Fruit fly (Drosophila melanogaster) whole organism, embryonic: ENCODE measurements around the gene Gsc.

ENCODE experiments used
- ATbp ChIP-seq: fragments of 200-800 bp; sonication (Bioruptor generic); optimal IDR thresholded peaks from 2 replicates; lab custom pipeline; 2017; ENCODE audit warnings: missing biosample characterization, mild to moderate bottlenecking, missing genetic modification characterization, missing genetic modification reagents
- B-H1 ChIP-seq: fragments of 200-800 bp; sonication (Bioruptor generic); IDR thresholded peaks from 3 replicates; pipeline ENCODE4 v1.3.6; 2022; ENCODE audit warnings: missing biosample characterization, missing genetic modification characterization
- Bgb ChIP-seq: fragments of 200-800 bp; sonication (Bioruptor generic); IDR thresholded peaks from 2 replicates; pipeline ENCODE4 v1.3.6; 2022; ENCODE audit warnings: missing biosample characterization, missing genetic modification characterization; ENCODE audit not compliant: partially characterized antibody
- Bteb2 ChIP-seq: fragments of 200-800 bp; sonication (Bioruptor generic); optimal IDR thresholded peaks from 2 replicates; lab custom pipeline; 2016; ENCODE audit warnings: missing biosample characterization, missing genetic modification characterization
- C15 ChIP-seq: fragments of 200-800 bp; sonication (Bioruptor generic); IDR thresholded peaks from 3 replicates; pipeline ENCODE4 v1.3.6; 2022; ENCODE audit warnings: missing biosample characterization, missing genetic modification characterization
- CG10543 ChIP-seq: fragments of 200-800 bp; sonication (Bioruptor generic); optimal IDR thresholded peaks from 3 replicates; lab custom pipeline; 2017; ENCODE audit warnings: missing biosample characterization, mild to moderate bottlenecking, missing genetic modification characterization, moderate library complexity
- CG10565 ChIP-seq: fragments of 200-800 bp; sonication (Bioruptor generic); optimal IDR thresholded peaks from 3 replicates; lab custom pipeline; 2016; ENCODE audit warnings: missing biosample characterization, mild to moderate bottlenecking, missing genetic modification characterization
- CG12071 ChIP-seq: fragments of 200-800 bp; sonication (Bioruptor generic); optimal IDR thresholded peaks from 3 replicates; lab custom pipeline; 2018; ENCODE audit warnings: missing biosample characterization, mild to moderate bottlenecking, missing genetic modification characterization
- CG1233 ChIP-seq: fragments of 200-800 bp; sonication (Bioruptor generic); optimal IDR thresholded peaks from 4 replicates; lab custom pipeline; 2018; ENCODE audit warnings: missing biosample characterization, mild to moderate bottlenecking, missing genetic modification characterization
- CG12391 ChIP-seq: fragments of 200-800 bp; sonication (Bioruptor generic); optimal IDR thresholded peaks from 3 replicates; lab custom pipeline; 2018; ENCODE audit warnings: missing biosample characterization, mild to moderate bottlenecking, missing genetic modification characterization, moderate library complexity
- CG13123 ChIP-seq: fragments of 200-800 bp; sonication (Bioruptor generic); optimal IDR thresholded peaks from 2 replicates; lab custom pipeline; 2016; ENCODE audit warnings: missing biosample characterization, missing genetic modification characterization
- CG14965 ChIP-seq: fragments of 200-800 bp; sonication (Bioruptor generic); optimal IDR thresholded peaks from 2 replicates; lab custom pipeline; 2016; ENCODE audit warnings: missing biosample characterization, missing genetic modification characterization, borderline replicate concordance
- CG15479 ChIP-seq: fragments of 200-800 bp; sonication (Bioruptor generic); optimal IDR thresholded peaks from 3 replicates; lab custom pipeline; 2019; ENCODE audit warnings: missing biosample characterization, mild to moderate bottlenecking, missing genetic modification characterization, moderate library complexity
- CG15696 ChIP-seq: fragments of 200-800 bp; sonication (Bioruptor generic); optimal IDR thresholded peaks from 2 replicates; lab custom pipeline; 2019; ENCODE audit warnings: missing biosample characterization, mild to moderate bottlenecking, missing genetic modification characterization, moderate library complexity
- CG3163 ChIP-seq: fragments of 200-800 bp; sonication (Bioruptor generic); optimal IDR thresholded peaks from 3 replicates; lab custom pipeline; 2016; ENCODE audit warnings: missing biosample characterization, missing genetic modification characterization
- CG6683 ChIP-seq: fragments of 200-800 bp; sonication (Bioruptor generic); optimal IDR thresholded peaks from 2 replicates; lab custom pipeline; 2017; ENCODE audit warnings: missing biosample characterization, mild to moderate bottlenecking, missing genetic modification characterization, missing genetic modification reagents
- CG7745 ChIP-seq: fragments of 200-800 bp; sonication (Bioruptor generic); optimal IDR thresholded peaks from 2 replicates; lab custom pipeline; 2018; ENCODE audit warnings: missing biosample characterization, mild to moderate bottlenecking, missing genetic modification characterization, moderate library complexity
- CG7839 ChIP-seq: fragments of 200-800 bp; sonication (Bioruptor generic); optimal IDR thresholded peaks from 3 replicates; lab custom pipeline; 2018; ENCODE audit warnings: missing biosample characterization, mild to moderate bottlenecking, missing genetic modification characterization, moderate library complexity
- CG8281 ChIP-seq: fragments of 200-800 bp; sonication (Bioruptor generic); optimal IDR thresholded peaks from 2 replicates; lab custom pipeline; 2018; ENCODE audit warnings: missing biosample characterization, mild to moderate bottlenecking, missing genetic modification characterization, moderate library complexity
- CG9817 ChIP-seq: fragments of 200-800 bp; sonication (Bioruptor generic); optimal IDR thresholded peaks from 2 replicates; lab custom pipeline; 2018; ENCODE audit warnings: missing biosample characterization, mild to moderate bottlenecking, missing genetic modification characterization, moderate library complexity
- Dad ChIP-seq: fragments of 200-800 bp; sonication (Bioruptor generic); optimal IDR thresholded peaks from 3 replicates; lab custom pipeline; 2016; ENCODE audit warnings: missing biosample characterization, missing genetic modification characterization
- Dp ChIP-seq: fragments of 200-800 bp; sonication (Bioruptor generic); optimal IDR thresholded peaks from 2 replicates; lab custom pipeline; 2018; ENCODE audit warnings: missing biosample characterization, mild to moderate bottlenecking, missing genetic modification characterization, moderate library complexity
- Fer2 ChIP-seq: fragments of 200-800 bp; sonication (Bioruptor generic); optimal IDR thresholded peaks from 2 replicates; lab custom pipeline; 2018; ENCODE audit warnings: missing biosample characterization, mild to moderate bottlenecking, missing genetic modification characterization, moderate library complexity
- Gug ChIP-seq: fragments of 200-800 bp; sonication (Bioruptor generic); IDR thresholded peaks from 4 replicates; pipeline ENCODE4 v1.3.6; 2022; ENCODE audit warnings: missing biosample characterization, missing genetic modification characterization
- HHEX ChIP-seq: fragments of 200-800 bp; sonication (Bioruptor generic); optimal IDR thresholded peaks from 3 replicates; lab custom pipeline; 2017; ENCODE audit warnings: missing biosample characterization, mild to moderate bottlenecking, missing genetic modification characterization, missing genetic modification reagents
- HLHmδ ChIP-seq: fragments of 200-800 bp; sonication (Bioruptor generic); optimal IDR thresholded peaks from 2 replicates; lab custom pipeline; 2018; ENCODE audit warnings: missing biosample characterization, mild to moderate bottlenecking, missing genetic modification characterization, moderate library complexity
- Hey ChIP-seq: fragments of 200-800 bp; sonication (Bioruptor generic); optimal IDR thresholded peaks from 3 replicates; lab custom pipeline; 2018; ENCODE audit warnings: missing biosample characterization, mild to moderate bottlenecking, missing genetic modification characterization
- Jarid2 ChIP-seq: fragments of 200-800 bp; sonication (Bioruptor generic); optimal IDR thresholded peaks from 3 replicates; lab custom pipeline; 2017; ENCODE audit warnings: mild to moderate bottlenecking, missing biosample characterization, missing genetic modification reagents, missing genetic modification characterization
- Pdp1 ChIP-seq, 2 experiments: fragments of 200-800 bp; sonication (Bioruptor generic); optimal IDR thresholded peaks; 3 replicates each; lab custom pipeline; 2016; ENCODE audit warnings: missing biosample characterization in 2 of 2, missing genetic modification characterization in 2 of 2, mild to moderate bottlenecking in 1 of 2, moderate library complexity in 1 of 2
- Rfx ChIP-seq: fragments of 200-800 bp; sonication (Bioruptor generic); IDR thresholded peaks from 2 replicates; pipeline ENCODE4 v1.3.6; 2022; ENCODE audit warnings: missing biosample characterization, missing genetic modification characterization
- Scr ChIP-seq: fragments of 200-800 bp; sonication (Bioruptor generic); IDR thresholded peaks from 2 replicates; pipeline ENCODE4 v1.3.6; 2022; ENCODE audit warnings: missing biosample characterization, missing genetic modification characterization; ENCODE audit not compliant: partially characterized antibody
- Six4 ChIP-seq: fragments of 200-800 bp; sonication (Bioruptor generic); optimal IDR thresholded peaks from 2 replicates; lab custom pipeline; 2016; ENCODE audit warnings: missing biosample characterization, missing genetic modification characterization
- fd96Cb ChIP-seq: fragments of 200-800 bp; sonication (Bioruptor generic); optimal IDR thresholded peaks from 2 replicates; lab custom pipeline; 2018; ENCODE audit warnings: missing biosample characterization, mild to moderate bottlenecking, missing genetic modification characterization, moderate library complexity
- gcm2 ChIP-seq: fragments of 200-800 bp; sonication (Bioruptor generic); optimal IDR thresholded peaks from 2 replicates; lab custom pipeline; 2016; ENCODE audit warnings: missing biosample characterization, missing genetic modification characterization
- gfzf ChIP-seq: fragments of 200-800 bp; sonication (Bioruptor generic); optimal IDR thresholded peaks from 2 replicates; lab custom pipeline; 2016; ENCODE audit warnings: missing biosample characterization, mild to moderate bottlenecking, missing genetic modification characterization, moderate library complexity
- hbn ChIP-seq: fragments of 200-800 bp; sonication (Bioruptor generic); IDR thresholded peaks from 2 replicates; pipeline ENCODE4 v1.3.6; 2022; ENCODE audit warnings: missing biosample characterization, missing genetic modification characterization; ENCODE audit not compliant: partially characterized antibody
- kah ChIP-seq: fragments of 200-800 bp; sonication (Bioruptor generic); optimal IDR thresholded peaks from 2 replicates; lab custom pipeline; 2018; ENCODE audit warnings: missing biosample characterization, mild to moderate bottlenecking, missing genetic modification characterization
- kay ChIP-seq: fragments of 200-800 bp; sonication (Bioruptor generic); optimal IDR thresholded peaks from 2 replicates; lab custom pipeline; 2016; ENCODE audit warnings: missing biosample characterization, missing genetic modification characterization
- lab ChIP-seq: fragments of 200-800 bp; sonication (Bioruptor generic); optimal IDR thresholded peaks from 3 replicates; lab custom pipeline; 2017; ENCODE audit warnings: missing biosample characterization, missing genetic modification characterization, mild to moderate bottlenecking, moderate library complexity, missing genetic modification reagents
- lilli ChIP-seq: fragments of 200-800 bp; sonication (Bioruptor generic); optimal IDR thresholded peaks from 3 replicates; lab custom pipeline; 2016; ENCODE audit warnings: missing biosample characterization, missing genetic modification characterization
- mam ChIP-seq: fragments of 200-800 bp; sonication (Bioruptor generic); optimal IDR thresholded peaks from 3 replicates; lab custom pipeline; 2016; ENCODE audit warnings: missing biosample characterization, missing genetic modification characterization
- onecut ChIP-seq: fragments of 200-800 bp; sonication (Bioruptor generic); IDR thresholded peaks from 2 replicates; pipeline ENCODE4 v1.3.6; 2022; ENCODE audit warnings: missing biosample characterization, missing genetic modification characterization
- schlank ChIP-seq: fragments of 200-800 bp; sonication (Bioruptor generic); optimal IDR thresholded peaks from 2 replicates; lab custom pipeline; 2018; ENCODE audit warnings: missing biosample characterization, mild to moderate bottlenecking, missing genetic modification characterization
- sim ChIP-seq: fragments of 200-800 bp; sonication (Bioruptor generic); IDR thresholded peaks from 2 replicates; pipeline ENCODE4 v1.3.6; 2022; ENCODE audit warnings: missing biosample characterization, missing genetic modification characterization
- ssp ChIP-seq: fragments of 200-800 bp; sonication (Bioruptor generic); IDR thresholded peaks from 2 replicates; pipeline ENCODE4 v1.3.6; 2022; ENCODE audit warnings: missing biosample characterization, missing genetic modification characterization
- tap ChIP-seq: fragments of 200-800 bp; optimal IDR thresholded peaks from 3 replicates; lab custom pipeline; 2019; ENCODE audit warnings: missing biosample characterization, mild to moderate bottlenecking, missing genetic modification characterization, moderate library complexity
- tio ChIP-seq: fragments of 200-800 bp; sonication (Bioruptor generic); optimal IDR thresholded peaks from 2 replicates; lab custom pipeline; 2017; ENCODE audit warnings: missing biosample characterization, missing genetic modification characterization, inconsistent platforms
- tna ChIP-seq: fragments of 200-800 bp; sonication (Bioruptor generic); IDR thresholded peaks from 2 replicates; pipeline ENCODE4 v1.3.6; 2022; ENCODE audit warnings: missing biosample characterization, missing genetic modification characterization; ENCODE audit not compliant: partially characterized antibody
- wek ChIP-seq: fragments of 200-800 bp; sonication (Bioruptor generic); optimal IDR thresholded peaks from 3 replicates; lab custom pipeline; 2018; ENCODE audit warnings: missing biosample characterization, mild to moderate bottlenecking, missing genetic modification characterization, moderate library complexity

Gene Gsc

DNA sequence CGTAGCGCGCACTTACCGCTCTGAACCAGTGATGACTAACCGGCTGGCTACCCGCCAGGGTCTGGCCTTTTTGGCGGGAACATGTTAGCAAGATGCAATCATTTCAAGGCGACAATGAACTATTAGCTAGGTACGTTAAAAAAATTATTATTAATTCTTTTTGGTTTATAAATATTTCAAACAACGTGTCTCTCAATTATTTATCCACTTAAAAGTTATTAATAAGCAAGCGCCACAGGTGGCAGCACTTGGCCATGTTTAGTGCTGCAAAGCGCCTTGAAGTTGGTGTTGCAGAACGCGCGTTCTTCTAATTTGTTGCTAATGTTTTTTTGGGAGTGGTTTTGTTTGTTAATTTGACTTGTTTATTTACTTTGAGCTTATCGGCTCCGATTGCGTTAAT lies 20.3 kb downstream of the Gsc start, which contains the start of the genes Ipk2 and cold (continued):
- TF ChIP-seq Fer2 (tag; lab: Kevin White, UChicago) (peak; percentile 37), schlank (tag; lab: Kevin White, UChicago) (peak; percentile 22), tio (GFP tag; lab: Kevin White, UChicago) (no peak), CG1233 (GFP tag; lab: Kevin White, UChicago) (peak; percentile 77), HLHmδ (no peak), Hey (tag; lab: Kevin White, UChicago) (no peak), lilli (GFP tag; lab: Kevin White, UChicago) (peak; percentile 93), kah (GFP tag; lab: Kevin White, UChicago) (peak; percentile 94), Dad (GFP tag; lab: Kevin White, UChicago) (peak; percentile 64), sim (GFP tag; lab: Robert Waterston, UW) (no peak), ATbp (GFP tag; lab: Kevin White, UChicago) (peak; percentile 56), CG9817 (tag; lab: Kevin White, UChicago) (peak; percentile 85), CG7745 (tag; lab: Kevin White, UChicago) (no peak), hbn (no peak), C15 (GFP tag; lab: Robert Waterston, UW) (no peak), Bgb (GFP tag; lab: Robert Waterston, UW) (no peak; the same call in 1 of the 2 replicates), ssp (GFP tag; lab: Robert Waterston, UW) (peak; percentile 66), lab (peak; percentile 91), CG13123 (peak; percentile 62), CG3163 (GFP tag; lab: Kevin White, UChicago) (peak; percentile 55), CG10543 (GFP tag; lab: Kevin White, UChicago) (peak; percentile 86), CG14965 (no peak), B-H1 (GFP tag; lab: Robert Waterston, UW) (peak; percentile 56), gcm2 (GFP tag; lab: Kevin White, UChicago) (peak; percentile 53), CG7839 (tag; lab: Kevin White, UChicago) (peak; percentile 82), mam (GFP tag; lab: Kevin White, UChicago) (peak; percentile 89), CG12071 (peak; percentile 1), Gug (peak; percentile 70), fd96Cb (tag; lab: Kevin White, UChicago) (peak; percentile 50), Dp (GFP tag; lab: Kevin White, UChicago) (peak; percentile 63), CG15696 (tag; lab: Kevin White, UChicago) (peak; percentile 69), Jarid2 (GFP tag; lab: Kevin White, UChicago) (peak; percentile 1), CG6683 (peak; percentile 66), onecut (GFP tag; lab: Robert Waterston, UW) (peak; percentile 49), Scr (GFP tag; lab: Robert Waterston, UW) (0 out of 2 replicates have a peak, but pooled peaks have one; percentile 28), CG15479 (no peak), Six4 (GFP tag; lab: Kevin White, UChicago) (peak; percentile 50), tna (GFP tag; lab: Robert Waterston, UW) (no peak), gfzf (GFP tag; lab: Kevin White, UChicago) (peak; percentile 20), CG8281 (peak; percentile 34), CG10565 (GFP tag; lab: Kevin White, UChicago) (peak; percentile 51), Pdp1 (GFP tag; optimal IDR thresholded peaks at IDR 0.05; lab: Kevin White, UChicago) (peak in 1 of 2 experiments; percentile 81), kay (GFP tag; lab: Kevin White, UChicago) (peak; percentile 74), tap (no peak), wek (no peak), Rfx (GFP tag; lab: Robert Waterston, UW) (peak; percentile 90), CG12391 (tag; lab: Kevin White, UChicago) (peak; percentile 84), HHEX (GFP tag; lab: Kevin White, UChicago) (peak; percentile 84), Bteb2 (peak; percentile 87)
